Worm (Caenorhabditis elegans): Measurements from ENCODE around the gene cest-13.

The cest-13 gene

DNA sequence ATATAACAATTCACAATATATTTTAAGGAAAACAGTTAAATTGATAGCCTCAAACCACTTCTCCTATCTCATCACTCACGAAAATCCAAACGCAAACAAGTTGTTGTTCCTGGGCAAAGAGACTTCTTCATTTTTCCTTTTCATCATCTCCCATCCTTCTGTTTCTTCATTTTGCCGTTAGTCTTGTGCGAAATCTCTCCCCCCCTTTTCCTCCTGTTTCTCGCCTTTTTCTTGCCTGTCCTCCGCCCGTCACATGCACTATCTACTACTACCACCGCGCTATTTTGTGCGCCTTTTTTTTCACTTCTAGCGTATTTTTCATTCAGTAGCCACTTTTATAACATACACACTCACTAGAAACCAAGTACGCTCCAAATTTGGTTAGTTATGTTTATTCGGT, 5.5 kb upstream of the cest-13 start (continued):
- TF ChIP-seq nhr-77 (tag; optimal IDR thresholded peaks at IDR 0.05) (no peak), lir-3 (tag; optimal IDR thresholded peaks at IDR 0.05; ENCODE audit: poor library complexity) (no peak), nhr-71 (tag; optimal IDR thresholded peaks at IDR 0.05) (peak; percentile 54), nhr-12 (tag; optimal IDR thresholded peaks at IDR 0.05) (no peak), lin-14 (GFP tag; optimal IDR thresholded peaks at IDR 0.05) (peak; percentile 81), sptf-1 (tag; optimal IDR thresholded peaks at IDR 0.05) (no peak), mep-1 (tag; optimal IDR thresholded peaks at IDR 0.05) (peak; percentile 34), sup-37 (GFP tag; optimal IDR thresholded peaks at IDR 0.05) (no peak), tlp-1 (tag; optimal IDR thresholded peaks at IDR 0.05) (no peak), fos-1 (tag; optimal IDR thresholded peaks at IDR 0.05) (no peak), irx-1 (tag; optimal IDR thresholded peaks at IDR 0.05) (no peak), mab-9 (GFP tag; IDR thresholded peaks at IDR 0.05) (no peak), ces-1 (GFP tag; optimal IDR thresholded peaks at IDR 0.05) (no peak), alr-1 (tag; optimal IDR thresholded peaks at IDR 0.05; ENCODE audit: borderline replicate concordance) (no peak), lin-35 (GFP tag; optimal IDR thresholded peaks at IDR 0.05) (peak in 1 of 2 experiments; percentile 54), efl-1 (optimal IDR thresholded peaks at IDR 0.05) (no peak), efl-1 (GFP tag; optimal IDR thresholded peaks at IDR 0.05 in 1 of 2) (no peak), Y116A8C.19 (tag; optimal IDR thresholded peaks at IDR 0.05; ENCODE audit: borderline replicate concordance) (no peak), nhr-19 (GFP tag; conservative IDR thresholded peaks at IDR 0.05) (0 out of 2 replicates have a peak, but pooled peaks have one; percentile 17), nhr-90 (tag; optimal IDR thresholded peaks at IDR 0.05; ENCODE audit: poor library complexity) (peak; percentile 20), unc-62 (GFP tag; optimal IDR thresholded peaks at IDR 0.05) (no peak), efl-3 (GFP tag; optimal IDR thresholded peaks at IDR 0.05) (no peak), hlh-17 (GFP tag; optimal IDR thresholded peaks at IDR 0.05; ENCODE audit: borderline replicate concordance) (no peak), C34B4.2 (tag; optimal IDR thresholded peaks at IDR 0.05) (no peak), lin-13 (GFP tag; optimal IDR thresholded peaks at IDR 0.05) (peak; percentile 18), unc-30 (tag; optimal IDR thresholded peaks at IDR 0.05) (no peak), nhr-85 (tag) (peak; percentile 66), skn-1 (tag; optimal IDR thresholded peaks at IDR 0.05) (peak; percentile 25), dsc-1 (tag; optimal IDR thresholded peaks at IDR 0.05) (peak; percentile 6), ztf-11 (tag; optimal IDR thresholded peaks at IDR 0.05) (no peak)

DNA sequence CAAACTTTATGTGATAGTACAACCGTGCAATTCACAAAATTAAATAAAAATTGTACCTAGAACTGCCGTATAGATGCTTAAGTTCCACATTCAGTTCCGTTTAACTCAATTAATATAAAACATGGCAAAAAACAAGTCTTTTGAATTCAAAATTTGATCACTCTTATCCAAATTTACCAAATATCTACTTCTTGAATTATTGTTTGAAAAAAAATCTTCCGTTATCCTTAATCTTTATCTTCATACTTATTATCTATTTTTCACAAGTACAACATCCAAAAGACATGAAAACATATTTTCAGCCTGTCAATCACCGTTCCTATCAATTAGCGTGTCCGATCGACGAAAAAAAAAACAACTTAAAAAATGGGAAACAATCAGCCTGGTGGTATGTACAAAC, 4.6 kb upstream of the cest-13 start, which contains the start of gene aakb-1:
TSS of gene aakb-1 (plus strand) at position 301 of the 400 bp plus-strand sequence.
- TF ChIP-seq egl-13 (tag; optimal IDR thresholded peaks at IDR 0.05) (no peak), elt-2 (tag; optimal IDR thresholded peaks at IDR 0.05) (no peak), C34B4.2 (tag; optimal IDR thresholded peaks at IDR 0.05) (no peak), skn-1 (tag; optimal IDR thresholded peaks at IDR 0.05) (no peak), nhr-28 (tag; optimal IDR thresholded peaks at IDR 0.05) (no peak), egl-27 (tag; optimal IDR thresholded peaks at IDR 0.05) (no peak), nhr-85 (tag) (no peak), efl-3 (GFP tag; optimal IDR thresholded peaks at IDR 0.05) (no peak), vab-15 (tag; optimal IDR thresholded peaks at IDR 0.05) (no peak), pag-3 (tag; optimal IDR thresholded peaks at IDR 0.05; ENCODE audit: borderline replicate concordance, insufficient read depth) (no peak), nhr-19 (GFP tag; conservative IDR thresholded peaks at IDR 0.05) (no peak), hlh-4 (tag; optimal IDR thresholded peaks at IDR 0.05) (no peak), nhr-12 (tag; optimal IDR thresholded peaks at IDR 0.05) (no peak), unc-98 (GFP tag; IDR thresholded peaks at IDR 0.05) (no peak), rnt-1 (tag; optimal IDR thresholded peaks at IDR 0.05) (no peak), nhr-76 (tag; optimal IDR thresholded peaks at IDR 0.05) (no peak), mdl-1 (tag; optimal IDR thresholded peaks at IDR 0.05) (no peak), grh-1 (GFP tag; IDR thresholded peaks at IDR 0.05) (no peak), sox-4 (tag; optimal IDR thresholded peaks at IDR 0.05) (no peak)

Data from whole organism, L1 larva.